Worm (Caenorhabditis elegans) whole organism, L4 larva: ENCODE results near the gene evl-14.

Source experiments
- F26F4.8 ChIP-seq: fragments of 200-800 bp; sonication (Bioruptor generic); conservative IDR thresholded peaks from 2 replicates; pipeline ENCODE4 v1.3.6; 2022; ENCODE audit warnings: missing genetic modification characterization, missing compliant biosample characterization
- F37D6.2 ChIP-seq: sonication (generic microtip); optimal IDR thresholded peaks from 2 replicates; lab custom pipeline; 2016; ENCODE audit warnings: mild to moderate bottlenecking, missing genetic modification characterization, missing compliant biosample characterization
- R02D3.7 ChIP-seq: fragments of 150-350 bp; sonication (generic microtip); optimal IDR thresholded peaks from 3 replicates; lab custom pipeline; 2014; ENCODE audit warnings: missing biosample characterization, missing genetic modification characterization
- T20F7.1 ChIP-seq: fragments of 200-800 bp; sonication (Bioruptor generic); optimal IDR thresholded peaks from 2 replicates; lab custom pipeline; 2018; ENCODE audit warnings: mild to moderate bottlenecking, missing genetic modification characterization, missing compliant biosample characterization
- T26A8.4 ChIP-seq: fragments of 200-800 bp; sonication (Bioruptor generic); IDR thresholded peaks from 2 replicates; pipeline ENCODE4 v1.3.6; 2022; ENCODE audit warnings: missing genetic modification characterization, missing compliant biosample characterization
- Y75B8A.6 ChIP-seq: fragments of 200-800 bp; sonication (Bioruptor generic); IDR thresholded peaks from 2 replicates; pipeline ENCODE4 v1.3.6; 2022; ENCODE audit warnings: missing genetic modification reagents, missing genetic modification characterization, missing compliant biosample characterization
- ZK337.2 ChIP-seq: fragments of 200-800 bp; sonication (Bioruptor generic); IDR thresholded peaks from 2 replicates; pipeline ENCODE4 v1.3.6; 2022; ENCODE audit warnings: missing genetic modification reagents, missing genetic modification characterization, missing compliant biosample characterization
- aha-1 ChIP-seq: fragments of 150-350 bp; peaks from one replicate; lab custom pipeline; 2014; ENCODE audit warnings: missing biosample characterization, missing genetic modification characterization
- aly-2 ChIP-seq: sonication (generic microtip); optimal IDR thresholded peaks from 2 replicates; lab custom pipeline; 2018; ENCODE audit warnings: missing biosample characterization, missing genetic modification characterization
- arid-1 ChIP-seq: fragments of 200-800 bp; sonication (Bioruptor generic); conservative IDR thresholded peaks from 2 replicates; pipeline ENCODE4 v1.3.6; 2022; ENCODE audit warnings: missing genetic modification reagents, missing genetic modification characterization, missing compliant biosample characterization
- ceh-28 ChIP-seq: fragments of 150-350 bp; optimal IDR thresholded peaks from 2 replicates; lab custom pipeline; 2014; ENCODE audit warnings: missing biosample characterization, missing genetic modification reagents, missing genetic modification characterization
- ceh-32 ChIP-seq: sonication (generic microtip); optimal IDR thresholded peaks from 2 replicates; lab custom pipeline; 2016; ENCODE audit warnings: mild to moderate bottlenecking, missing genetic modification characterization, missing compliant biosample characterization; ENCODE audit not compliant: poor library complexity
- ceh-62 ChIP-seq: sonication (generic microtip); optimal IDR thresholded peaks from 2 replicates; lab custom pipeline; 2017; ENCODE audit warnings: missing biosample characterization, missing genetic modification characterization
- daf-16 ChIP-seq, 3 experiments: sonication (generic microtip); optimal IDR thresholded peaks; 2 replicates each; lab custom pipeline; 2016 to 2017; ENCODE audit warnings: missing genetic modification characterization in 3 of 3, missing genetic modification reagents in 3 of 3, mild to moderate bottlenecking in 2 of 3, missing compliant biosample characterization in 2 of 3, missing biosample characterization in 1 of 3, moderate library complexity in 1 of 3
- dmd-6 ChIP-seq: fragments of 200-800 bp; sonication (Bioruptor generic); IDR thresholded peaks from 2 replicates; pipeline ENCODE4 v1.3.6; 2022; ENCODE audit warnings: missing genetic modification reagents, missing genetic modification characterization, missing compliant biosample characterization
- dmd-9 ChIP-seq: fragments of 200-800 bp; sonication (Bioruptor generic); IDR thresholded peaks from 2 replicates; pipeline ENCODE4 v1.3.6; 2022; ENCODE audit warnings: missing genetic modification reagents, missing genetic modification characterization, missing compliant biosample characterization
- dpl-1 ChIP-seq: fragments of 150-350 bp; optimal IDR thresholded peaks from 2 replicates; lab custom pipeline; 2014; ENCODE audit warnings: missing biosample characterization, missing genetic modification reagents, missing genetic modification characterization
- egl-43 ChIP-seq: fragments of 200-800 bp; sonication (Bioruptor generic); IDR thresholded peaks from 2 replicates; pipeline ENCODE4 v1.3.6; 2022; ENCODE audit warnings: missing genetic modification reagents, missing genetic modification characterization, missing compliant biosample characterization
- fkh-10 ChIP-seq: fragments of 150-350 bp; optimal IDR thresholded peaks from 2 replicates; lab custom pipeline; 2014; ENCODE audit warnings: missing biosample characterization, missing genetic modification reagents, missing genetic modification characterization
- hif-1 ChIP-seq, 2 experiments: sonication (generic microtip); optimal IDR thresholded peaks; 2 replicates each; lab custom pipeline; 2016 to 2017; ENCODE audit warnings: missing compliant biosample characterization in 2 of 2, missing genetic modification characterization in 2 of 2, missing genetic modification reagents in 2 of 2, missing genotype in 2 of 2, mild to moderate bottlenecking in 1 of 2
- hlh-11 ChIP-seq: fragments of 200-800 bp; sonication (Bioruptor generic); optimal IDR thresholded peaks from 2 replicates; lab custom pipeline; 2018; ENCODE audit warnings: mild to moderate bottlenecking, missing genetic modification characterization, missing compliant biosample characterization
- jun-1 ChIP-seq: fragments of 150-350 bp; optimal IDR thresholded peaks from 2 replicates; lab custom pipeline; 2014; ENCODE audit warnings: missing biosample characterization, missing genetic modification reagents, missing genetic modification characterization
- lim-7 ChIP-seq: fragments of 200-800 bp; sonication (Bioruptor generic); IDR thresholded peaks from 2 replicates; pipeline ENCODE4 v1.3.6; 2022; ENCODE audit warnings: missing genetic modification characterization, missing compliant biosample characterization
- lin-15B ChIP-seq: fragments of 150-350 bp; sonication (generic microtip); optimal IDR thresholded peaks from 3 replicates; lab custom pipeline; 2014; ENCODE audit warnings: missing biosample characterization, missing genetic modification characterization
- lin-38 ChIP-seq: fragments of 200-800 bp; sonication (Bioruptor generic); IDR thresholded peaks from 2 replicates; pipeline ENCODE4 v1.3.6; 2022; ENCODE audit warnings: missing genetic modification reagents, missing genetic modification characterization, missing compliant biosample characterization
- lsy-2 ChIP-seq, 2 experiments: fragments of 150-350 bp in 1 of 2; sonication (generic microtip) in 1 of 2; optimal IDR thresholded peaks; 2 replicates each; lab custom pipeline; 2014 to 2017; ENCODE audit warnings: missing biosample characterization in 2 of 2, missing genetic modification characterization in 2 of 2
- mdl-1 ChIP-seq, 2 experiments: fragments of 150-350 bp in 1 of 2; sonication (generic microtip) in 1 of 2; optimal IDR thresholded peaks; 2 replicates each; lab custom pipeline; 2014 to 2017; ENCODE audit warnings: missing biosample characterization in 2 of 2, missing genetic modification characterization in 2 of 2
- mes-2 ChIP-seq: sonication (generic microtip); optimal IDR thresholded peaks from 2 replicates; lab custom pipeline; 2016; ENCODE audit warnings: missing genotype, mild to moderate bottlenecking, missing genetic modification characterization, missing compliant biosample characterization; ENCODE audit not compliant: poor library complexity, severe bottlenecking
- nhr-25 ChIP-seq: sonication (generic microtip); optimal IDR thresholded peaks from 2 replicates; lab custom pipeline; 2017; ENCODE audit warnings: missing genetic modification characterization, mild to moderate bottlenecking, missing compliant biosample characterization, antibody characterized with exemption, moderate library complexity, borderline replicate concordance; ENCODE audit not compliant: insufficient read depth
- nhr-48 ChIP-seq: sonication (generic microtip); optimal IDR thresholded peaks from 2 replicates; lab custom pipeline; 2016; ENCODE audit warnings: mild to moderate bottlenecking, missing genetic modification characterization, missing compliant biosample characterization
- nhr-6 ChIP-seq: fragments of 150-350 bp; optimal IDR thresholded peaks from 2 replicates; lab custom pipeline; 2014; ENCODE audit warnings: missing biosample characterization, missing genetic modification characterization
- pha-4 ChIP-seq, 2 experiments: fragments of 150-350 bp in 1 of 2; fragments of 200-800 bp in 1 of 2; sonication (Bioruptor generic) in 1 of 2; IDR thresholded peaks in 1 of 2; optimal IDR thresholded peaks in 1 of 2; 2 replicates each; pipeline versions ENCODE4 v1.3.6 to Lab custom; 2014 to 2022; ENCODE audit warnings: missing genetic modification characterization in 2 of 2, missing genetic modification reagents in 2 of 2, missing biosample characterization in 1 of 2, missing compliant biosample characterization in 1 of 2
- rbr-2 ChIP-seq: sonication (generic microtip); optimal IDR thresholded peaks from 2 replicates; lab custom pipeline; 2016; ENCODE audit warnings: missing genotype, missing genetic modification characterization, missing compliant biosample characterization
- spr-3 ChIP-seq: fragments of 200-800 bp; sonication (Bioruptor generic); optimal IDR thresholded peaks from 2 replicates; lab custom pipeline; 2018; ENCODE audit warnings: mild to moderate bottlenecking, missing genetic modification characterization, missing compliant biosample characterization
- tag-97 ChIP-seq: fragments of 200-800 bp; sonication (Bioruptor generic); IDR thresholded peaks from 2 replicates; pipeline ENCODE4 v1.3.6; 2022; ENCODE audit warnings: missing genetic modification characterization, missing compliant biosample characterization
- unc-39 ChIP-seq: sonication (generic microtip); optimal IDR thresholded peaks from 2 replicates; lab custom pipeline; 2017; ENCODE audit warnings: missing biosample characterization, missing genetic modification characterization
- unc-62 ChIP-seq, 3 experiments: fragments of 150-350 bp in 1 of 3; sonication (generic microtip); optimal IDR thresholded peaks in 2 of 3; peaks in 1 of 3; 1 replicate in 1 of 3; 2 replicates in 2 of 3; lab custom pipeline; 2014 to 2017; ENCODE audit warnings: missing biosample characterization in 3 of 3, missing genetic modification characterization in 3 of 3, missing genetic modification reagents in 3 of 3, missing genotype in 1 of 3
- vab-7 ChIP-seq: fragments of 200-800 bp; sonication (Bioruptor generic); IDR thresholded peaks from 2 replicates; pipeline ENCODE4 v1.3.6; 2022; ENCODE audit warnings: missing genetic modification reagents, missing genetic modification characterization, missing compliant biosample characterization
- zag-1 ChIP-seq: fragments of 150-350 bp; optimal IDR thresholded peaks from 2 replicates; lab custom pipeline; 2014; ENCODE audit warnings: missing biosample characterization, missing genetic modification characterization
- zip-11 ChIP-seq: fragments of 200-800 bp; sonication (Bioruptor generic); IDR thresholded peaks from 2 replicates; pipeline ENCODE4 v1.3.6; 2022; ENCODE audit warnings: missing genetic modification characterization, missing compliant biosample characterization
- ztf-11 ChIP-seq: fragments of 150-350 bp; optimal IDR thresholded peaks from 2 replicates; lab custom pipeline; 2014; ENCODE audit warnings: missing biosample characterization, missing genetic modification characterization

evl-14 gene

ce11 chrIII:4280215-4281173 lies 32.4 kb downstream of the evl-14 start, which contains the start of gene sup-26 (continued):
- TF ChIP-seq nhr-25 (tag; lab: Kevin White, UChicago) (peak; percentile 15), lin-15B (tag; lab: Kevin White, UChicago) (no peak), dmd-9 (GFP tag; lab: Robert Waterston, UW) (no peak), hif-1 (tag; optimal IDR thresholded peaks at IDR 0.05; lab: Kevin White, UChicago) (no peak), unc-62 (GFP tag; optimal IDR thresholded peaks at IDR 0.05 in 1 of 2; lab: Kevin White, UChicago) (peak in 1 of 2 experiments; percentile 57), unc-62 (tag; optimal IDR thresholded peaks at IDR 0.05; lab: Kevin White, UChicago) (no peak), F26F4.8 (no peak), rbr-2 (peak; percentile 32), R02D3.7 (tag; lab: Kevin White, UChicago) (no peak), lsy-2 (tag; optimal IDR thresholded peaks at IDR 0.05; lab: Kevin White, UChicago) (peak in 1 of 2 experiments; percentile 61), ceh-62 (no peak), jun-1 (tag; lab: Kevin White, UChicago) (no peak), ztf-11 (tag; lab: Kevin White, UChicago) (no peak), hlh-11 (tag; lab: Kevin White, UChicago) (peak; percentile 41), zag-1 (tag; lab: Kevin White, UChicago) (no peak), vab-7 (GFP tag; lab: Robert Waterston, UW) (no peak), lim-7 (GFP tag; lab: Robert Waterston, UW) (no peak)

ce11 chrIII:4278203-4278602 lies 34.7 kb downstream of the evl-14 start:
- TF ChIP-seq T20F7.1 (GFP tag; lab: Kevin White, UChicago) (no peak), unc-62 (GFP tag; optimal IDR thresholded peaks at IDR 0.05 in 1 of 2; lab: Kevin White, UChicago) (peak in 1 of 2 experiments; percentile 47), unc-62 (tag; optimal IDR thresholded peaks at IDR 0.05; lab: Kevin White, UChicago) (no peak), T26A8.4 (GFP tag; lab: Robert Waterston, UW) (no peak), mdl-1 (tag; optimal IDR thresholded peaks at IDR 0.05; lab: Kevin White, UChicago) (no peak), Y75B8A.6 (GFP tag; lab: Robert Waterston, UW) (no peak), egl-43 (GFP tag; lab: Robert Waterston, UW) (peak; percentile 16; the same call in 1 of the 2 replicates), vab-7 (GFP tag; lab: Robert Waterston, UW) (no peak), zip-11 (GFP tag; lab: Robert Waterston, UW) (no peak)

ce11 chrIII:4277762-4278161 lies 35.2 kb downstream of the evl-14 start:
- TF ChIP-seq aly-2 (tag; lab: Kevin White, UChicago), result no peak
- TF ChIP-seq daf-16 (GFP tag; optimal IDR thresholded peaks at IDR 0.05; lab: Kevin White, UChicago), result no peak
- no peak for TF ChIP-seq daf-16 (tag; optimal IDR thresholded peaks at IDR 0.05; lab: Kevin White, UChicago)
- peak; percentile 58 for TF ChIP-seq aha-1
- no peak for TF ChIP-seq nhr-6 (tag; lab: Kevin White, UChicago)
- TF ChIP-seq mes-2 (tag; lab: Kevin White, UChicago), result peak; percentile 6
- no peak for TF ChIP-seq dpl-1
- TF ChIP-seq pha-4 (GFP tag; IDR thresholded peaks at IDR 0.05; lab: Robert Waterston, UW), result no peak
- no peak for TF ChIP-seq pha-4 (tag; optimal IDR thresholded peaks at IDR 0.05; lab: Kevin White, UChicago)
- no peak for TF ChIP-seq tag-97 (GFP tag; lab: Robert Waterston, UW)
- no peak for TF ChIP-seq spr-3
- no peak for TF ChIP-seq ZK337.2 (GFP tag; lab: Robert Waterston, UW)
- TF ChIP-seq nhr-48 (tag; lab: Kevin White, UChicago), result no peak
- TF ChIP-seq lim-7 (GFP tag; lab: Robert Waterston, UW), result no peak
- TF ChIP-seq unc-39 (tag; lab: Kevin White, UChicago), result no peak
- no peak for TF ChIP-seq ceh-28 (tag; lab: Kevin White, UChicago)
- TF ChIP-seq arid-1 (GFP tag; lab: Robert Waterston, UW), result no peak
- no peak for TF ChIP-seq fkh-10 (GFP tag; lab: Kevin White, UChicago)
- TF ChIP-seq dmd-6 (GFP tag; lab: Robert Waterston, UW), result no peak
- no peak for TF ChIP-seq jun-1 (tag; lab: Kevin White, UChicago)
- no peak for TF ChIP-seq ztf-11 (tag; lab: Kevin White, UChicago)
- TF ChIP-seq lsy-2 (tag; optimal IDR thresholded peaks at IDR 0.05; lab: Kevin White, UChicago), result no peak
- no peak for TF ChIP-seq F37D6.2 (tag; lab: Kevin White, UChicago)
- TF ChIP-seq lin-38 (GFP tag; lab: Robert Waterston, UW), result no peak
- TF ChIP-seq unc-62 (GFP tag; optimal IDR thresholded peaks at IDR 0.05 in 1 of 2; lab: Kevin White, UChicago), result peak in 1 of 2 experiments; percentile 53
- TF ChIP-seq unc-62 (tag; optimal IDR thresholded peaks at IDR 0.05; lab: Kevin White, UChicago), result no peak
- TF ChIP-seq ceh-32, result no peak
